Fruit fly (Drosophila melanogaster): Measurements from ENCODE around the gene CG13625.

- TF ChIP-seq psq (optimal IDR thresholded peaks at IDR 0.05) (no peak), h (optimal IDR thresholded peaks at IDR 0.05) (no peak), ttk (optimal IDR thresholded peaks at IDR 0.05) (no peak)
Observed at dm6 chr3R:24586453-24586886, 1.5 kb upstream of the CG13625 start.

All from Kc167 (cell line).